Worm (Caenorhabditis elegans): ENCODE results near the gene C17F4.11.

The C17F4.11 gene

ce11 chrII:3206423-3206989 is 30.8 kb upstream of the C17F4.11 start, which contains the start of the genes ZC239.20 and ZC239.21:
TSS of gene ZC239.20 (minus strand) at chrII:3206523.
TSS of gene ZC239.21 (plus strand) at chrII:3206939.
- TF ChIP-seq akir-1 (GFP tag; optimal IDR thresholded peaks at IDR 0.05) (no peak), chd-7 (tag; optimal IDR thresholded peaks at IDR 0.05) (no peak), madf-3 (GFP tag; IDR thresholded peaks at IDR 0.05) (no peak), him-1 (tag; optimal IDR thresholded peaks at IDR 0.05) (no peak), D2030.7 (GFP tag; IDR thresholded peaks at IDR 0.05) (no peak), lin-40 (tag; optimal IDR thresholded peaks at IDR 0.05) (no peak), mxl-1 (tag; optimal IDR thresholded peaks at IDR 0.05) (no peak), hmg-1.2 (GFP tag; IDR thresholded peaks at IDR 0.05) (no peak), rec-8 (tag; optimal IDR thresholded peaks at IDR 0.05) (no peak), ets-4 (GFP tag; optimal IDR thresholded peaks at IDR 0.05) (no peak), sptf-2 (GFP tag; optimal IDR thresholded peaks at IDR 0.05) (no peak), hmg-20 (GFP tag; IDR thresholded peaks at IDR 0.05) (no peak), F33H1.4 (GFP tag; IDR thresholded peaks at IDR 0.05) (no peak), zfh-2 (GFP tag; conservative IDR thresholded peaks at IDR 0.05) (no peak), Y56A3A.18 (GFP tag; IDR thresholded peaks at IDR 0.05) (no peak), egrh-3 (GFP tag; IDR thresholded peaks at IDR 0.05) (no peak), rcor-1 (GFP tag; IDR thresholded peaks at IDR 0.05) (no peak), lin-26 (GFP tag; IDR thresholded peaks at IDR 0.05) (no peak), egl-18 (GFP tag; IDR thresholded peaks at IDR 0.05) (no peak), ccch-3 (GFP tag; optimal IDR thresholded peaks at IDR 0.05) (no peak)

ce11 chrII:3208679-3209078 is 28.6 kb upstream of the C17F4.11 start, which contains the start of gene sdz-35:
TSS of gene sdz-35 (minus strand) at chrII:3208779.
- TF ChIP-seq nfya-1 (tag; optimal IDR thresholded peaks at IDR 0.05; ENCODE audit: borderline replicate concordance, insufficient read depth) (no peak), aptf-2 (GFP tag; conservative IDR thresholded peaks at IDR 0.05) (no peak), ceh-40 (GFP tag; IDR thresholded peaks at IDR 0.05) (no peak), D2030.7 (GFP tag; IDR thresholded peaks at IDR 0.05) (no peak), let-607 (tag; optimal IDR thresholded peaks at IDR 0.05) (no peak), egl-18 (GFP tag; IDR thresholded peaks at IDR 0.05) (no peak), ccch-3 (GFP tag; optimal IDR thresholded peaks at IDR 0.05) (no peak)

- TF ChIP-seq K12H6.12 (tag; optimal IDR thresholded peaks at IDR 0.05) (no peak), snpc-3.4 (tag; optimal IDR thresholded peaks at IDR 0.05) (no peak), him-1 (tag; optimal IDR thresholded peaks at IDR 0.05) (no peak), hmg-1.2 (GFP tag; IDR thresholded peaks at IDR 0.05) (peak; percentile 46; the same call in 1 of the 2 replicates), ceh-27 (GFP tag; optimal IDR thresholded peaks at IDR 0.05) (no peak), hsf-1 (GFP tag; IDR thresholded peaks at IDR 0.05) (peak; percentile 53; the same call in 1 of the 2 replicates), B0336.3 (GFP tag; IDR thresholded peaks at IDR 0.05) (no peak), ztf-3 (GFP tag; optimal IDR thresholded peaks at IDR 0.05) (no peak), rcor-1 (GFP tag; IDR thresholded peaks at IDR 0.05) (no peak), tbx-9 (tag; optimal IDR thresholded peaks at IDR 0.05; ENCODE audit: borderline replicate concordance) (no peak), F49E8.2 (tag; optimal IDR thresholded peaks at IDR 0.05; ENCODE audit: insufficient read depth) (no peak), egl-44 (GFP tag; IDR thresholded peaks at IDR 0.05) (no peak), gei-17 (GFP tag; optimal IDR thresholded peaks at IDR 0.05) (no peak), ceh-40 (GFP tag; IDR thresholded peaks at IDR 0.05) (no peak)
Measured at ce11 chrII:3209251-3209650, 28.0 kb upstream of the C17F4.11 start, which contains the start of gene ZC239.6. TSS of gene ZC239.6 (plus strand) at chrII:3209631.
